Fruit fly (Drosophila melanogaster) whole organism, wandering third instar larva: ENCODE results near the gene CG2120.

Source experiments
- Abd-B ChIP-seq: fragments of >200 bp; optimal IDR thresholded peaks from 2 replicates; lab custom pipeline; 2017; ENCODE audit warnings: missing biosample characterization, missing genetic modification characterization
- CG32264 ChIP-seq: fragments of 200-800 bp; sonication (Bioruptor generic); optimal IDR thresholded peaks from 2 replicates; lab custom pipeline; 2016; ENCODE audit warnings: missing biosample characterization, missing genetic modification characterization
- CrebA ChIP-seq: fragments of 200-800 bp; sonication (Bioruptor generic); optimal IDR thresholded peaks from 2 replicates; lab custom pipeline; 2016; ENCODE audit warnings: missing biosample characterization, mild to moderate bottlenecking, missing genetic modification characterization, borderline replicate concordance
- Dfd ChIP-seq: fragments of >200 bp; optimal IDR thresholded peaks from 2 replicates; lab custom pipeline; 2017; ENCODE audit warnings: missing biosample characterization, missing genetic modification characterization
- Dif ChIP-seq: fragments of 200-275, 200-300 bp; sonication (Bioruptor generic); optimal IDR thresholded peaks from 2 replicates; lab custom pipeline; 2018; ENCODE audit warnings: missing biosample characterization, missing genetic modification characterization; ENCODE audit not compliant: partially characterized antibody
- Hnf4 ChIP-seq: fragments of 200-800 bp; sonication (Bioruptor generic); optimal IDR thresholded peaks from 2 replicates; lab custom pipeline; 2016; ENCODE audit warnings: missing biosample characterization, mild to moderate bottlenecking, missing genetic modification characterization
- Hr83 ChIP-seq: fragments of 200-300 bp; sonication (Bioruptor generic); optimal IDR thresholded peaks from 2 replicates; lab custom pipeline; 2016; ENCODE audit warnings: missing biosample characterization, mild to moderate bottlenecking, missing genetic modification characterization, moderate library complexity; ENCODE audit not compliant: poor library complexity, severe bottlenecking
- Jra ChIP-seq: sonication (Bioruptor generic); optimal IDR thresholded peaks from 2 replicates; lab custom pipeline; 2016; ENCODE audit warnings: missing biosample characterization, missing genetic modification characterization
- Mio ChIP-seq: sonication (Bioruptor generic); optimal IDR thresholded peaks from 2 replicates; lab custom pipeline; 2016; ENCODE audit warnings: missing biosample characterization, missing genetic modification characterization
- N ChIP-seq: fragments of >200 bp; optimal IDR thresholded peaks from 2 replicates; lab custom pipeline; 2018; ENCODE audit warnings: missing biosample characterization, missing external identifiers, missing genetic modification characterization
- OdsH ChIP-seq: fragments of 200-800 bp; sonication (Bioruptor generic); optimal IDR thresholded peaks from 2 replicates; lab custom pipeline; 2016; ENCODE audit warnings: missing biosample characterization, mild to moderate bottlenecking, missing genetic modification characterization
- Vsx2 ChIP-seq: fragments of 200-300, 225-300 bp; sonication (Bioruptor generic); optimal IDR thresholded peaks from 2 replicates; lab custom pipeline; 2018; ENCODE audit warnings: missing biosample characterization, missing genetic modification characterization; ENCODE audit not compliant: partially characterized antibody
- br ChIP-seq: fragments of 200-800 bp; sonication (Bioruptor generic); optimal IDR thresholded peaks from 2 replicates; lab custom pipeline; 2016; ENCODE audit warnings: missing biosample characterization, missing genetic modification characterization
- brk ChIP-seq: fragments of 200-800 bp; sonication (Bioruptor generic); optimal IDR thresholded peaks from 2 replicates; lab custom pipeline; 2016; ENCODE audit warnings: missing biosample characterization, mild to moderate bottlenecking, missing genetic modification characterization
- dmrt93B ChIP-seq: fragments of 200-800 bp; sonication (Bioruptor generic); optimal IDR thresholded peaks from 2 replicates; lab custom pipeline; 2018; ENCODE audit warnings: missing biosample characterization, mild to moderate bottlenecking, missing genetic modification characterization
- dsf ChIP-seq: sonication (Bioruptor generic); optimal IDR thresholded peaks from 2 replicates; lab custom pipeline; 2016; ENCODE audit warnings: missing biosample characterization, missing genetic modification characterization, borderline replicate concordance
- ey ChIP-seq: fragments of 200-800 bp; sonication (Bioruptor generic); optimal IDR thresholded peaks from 2 replicates; lab custom pipeline; 2016; ENCODE audit warnings: missing biosample characterization, missing genetic modification characterization
- foxo ChIP-seq, 2 experiments: fragments of 200-800 bp; sonication (Bioruptor generic); optimal IDR thresholded peaks; 2 replicates in 1 of 2; 3 replicates in 1 of 2; lab custom pipeline; 2016 to 2017; ENCODE audit warnings: missing biosample characterization in 2 of 2, missing genetic modification characterization in 2 of 2
- fru ChIP-seq: fragments of 200-800 bp; sonication (Bioruptor generic); optimal IDR thresholded peaks from 3 replicates; lab custom pipeline; 2016; ENCODE audit warnings: missing biosample characterization, mild to moderate bottlenecking, missing genetic modification characterization
- jim ChIP-seq: fragments of 175-275, 200-325 bp; sonication (Bioruptor generic); optimal IDR thresholded peaks from 2 replicates; lab custom pipeline; 2016; ENCODE audit warnings: missing biosample characterization, mild to moderate bottlenecking, missing genetic modification characterization
- pan ChIP-seq: fragments of >200 bp; optimal IDR thresholded peaks from 2 replicates; lab custom pipeline; 2017
- psq ChIP-seq: fragments of 200-800 bp; sonication (Bioruptor generic); optimal IDR thresholded peaks from 3 replicates; lab custom pipeline; 2017; ENCODE audit warnings: missing biosample characterization, mild to moderate bottlenecking, missing genetic modification characterization, moderate library complexity
- rgr ChIP-seq: fragments of 200-800 bp; sonication (Bioruptor generic); optimal IDR thresholded peaks from 3 replicates; lab custom pipeline; 2016; ENCODE audit warnings: missing biosample characterization, mild to moderate bottlenecking, missing genetic modification characterization
- sage ChIP-seq: fragments of 200-800 bp; sonication (Bioruptor generic); optimal IDR thresholded peaks from 2 replicates; lab custom pipeline; 2016; ENCODE audit warnings: missing biosample characterization, mild to moderate bottlenecking, missing genetic modification characterization
- sv ChIP-seq: fragments of 200-800 bp; sonication (Bioruptor generic); optimal IDR thresholded peaks from 3 replicates; lab custom pipeline; 2016; ENCODE audit warnings: missing biosample characterization, missing genetic modification characterization
- tai ChIP-seq: sonication (Bioruptor generic); optimal IDR thresholded peaks from 2 replicates; lab custom pipeline; 2016; ENCODE audit warnings: missing biosample characterization, missing genetic modification characterization
- usp ChIP-seq: fragments of >200 bp; optimal IDR thresholded peaks from 2 replicates; lab custom pipeline; 2017; ENCODE audit warnings: missing biosample characterization, missing genetic modification characterization
- woc ChIP-seq: sonication (Bioruptor generic); optimal IDR thresholded peaks from 2 replicates; lab custom pipeline; 2016; ENCODE audit warnings: missing biosample characterization, mild to moderate bottlenecking, missing genetic modification characterization

CG2120 gene

dm6 chrX:8170166-8170565 is 34.5 kb downstream of the CG2120 start, which contains the start of gene CG2278:
Gene CG2278, minus strand, starts transcription at chrX:8170266.
- TF ChIP-seq fru, result no peak
- no peak for TF ChIP-seq woc (GFP tag; lab: Kevin White, UChicago)

- TF ChIP-seq psq (GFP tag; lab: Kevin White, UChicago), result peak; percentile 75
- TF ChIP-seq usp, result no peak
These were observed 40.8 kb downstream of the CG2120 start for dm6 chrX:8176291-8177029.

- TF ChIP-seq Abd-B (GFP tag; lab: Kevin White, UChicago) (no peak), tai (GFP tag; lab: Kevin White, UChicago) (no peak), br (GFP tag; lab: Kevin White, UChicago) (no peak), N (GFP tag; lab: Kevin White, UChicago) (no peak)
These were observed 41.4 kb downstream of the CG2120 start, which contains the start of gene slpr for dm6 chrX:8177030-8177349. Gene slpr, minus strand, starts transcription at chrX:8177185.

- TF ChIP-seq brk (GFP tag; lab: Kevin White, UChicago), result no peak
- TF ChIP-seq br (GFP tag; lab: Kevin White, UChicago), result no peak
- no peak for TF ChIP-seq Jra
- TF ChIP-seq sage, result no peak
- no peak for TF ChIP-seq Dfd (GFP tag; lab: Kevin White, UChicago)
- no peak for TF ChIP-seq Hnf4 (GFP tag; lab: Kevin White, UChicago)
- no peak for TF ChIP-seq N (GFP tag; lab: Kevin White, UChicago)
- no peak for TF ChIP-seq jim (GFP tag; lab: Kevin White, UChicago)
- TF ChIP-seq OdsH, result no peak
- TF ChIP-seq Abd-B (GFP tag; lab: Kevin White, UChicago), result no peak
- no peak for TF ChIP-seq Vsx2
- TF ChIP-seq pan (lab: Kevin White, UChicago), result no peak
- TF ChIP-seq dsf (GFP tag; lab: Kevin White, UChicago), result no peak
- TF ChIP-seq, all 38 proteins: peak for 0
These were observed 42.1 kb downstream of the CG2120 start for dm6 chrX:8177742-8178141.

- TF ChIP-seq jim (GFP tag; lab: Kevin White, UChicago) (no peak), Mio (GFP tag; lab: Kevin White, UChicago) (no peak), sage (no peak), rgr (no peak), ey (GFP tag; lab: Kevin White, UChicago) (no peak), Hnf4 (GFP tag; lab: Kevin White, UChicago) (no peak), brk (GFP tag; lab: Kevin White, UChicago) (no peak), dmrt93B (GFP tag; lab: Kevin White, UChicago) (no peak), N (GFP tag; lab: Kevin White, UChicago) (no peak)
- TF ChIP-seq, all 38 proteins: peak for 0
These were observed 42.7 kb downstream of the CG2120 start, which contains the start of gene sdt for dm6 chrX:8178165-8178955. Gene sdt, plus strand, starts transcription at chrX:8178549.

dm6 chrX:8178989-8179388 is 43.4 kb downstream of the CG2120 start:
- TF ChIP-seq Hnf4 (GFP tag; lab: Kevin White, UChicago) (no peak), ey (GFP tag; lab: Kevin White, UChicago) (no peak), CrebA (GFP tag; lab: Kevin White, UChicago) (no peak), Hr83 (no peak), pan (lab: Kevin White, UChicago) (peak; percentile 53), foxo (GFP tag; optimal IDR thresholded peaks at IDR 0.05; lab: Kevin White, UChicago) (no peak), brk (GFP tag; lab: Kevin White, UChicago) (no peak)

dm6 chrX:8179858-8180257 is 44.2 kb downstream of the CG2120 start:
- TF ChIP-seq OdsH (no peak), CG32264 (no peak), sv (GFP tag; lab: Kevin White, UChicago) (no peak), usp (no peak), rgr (no peak), Dif (GFP tag; lab: Kevin White, UChicago) (no peak)
